Worm (Caenorhabditis elegans): ENCODE measurements around the gene Y73C8B.2.

Gene Y73C8B.2

DNA sequence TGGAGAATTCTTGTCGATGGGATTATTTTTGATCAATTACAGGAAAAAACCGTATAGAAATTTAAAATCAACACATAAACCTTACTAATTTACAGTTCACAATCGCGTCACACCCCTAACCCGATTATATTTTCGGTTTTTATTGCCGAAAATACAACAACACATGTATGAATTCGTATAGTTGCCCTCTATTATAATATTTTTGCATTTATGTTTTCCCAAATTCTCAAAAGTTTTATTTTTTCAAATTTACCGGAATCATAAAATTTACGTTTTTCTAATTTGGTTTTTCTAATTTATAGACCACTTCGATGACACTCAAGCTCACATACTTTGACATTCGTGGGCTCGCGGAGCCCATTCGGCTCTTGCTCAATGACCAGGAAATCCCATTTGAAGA is 48.2 kb upstream of the Y73C8B.2 start, which contains the start of gene gst-23:
gst-23 (plus strand) TSS at position 301 of the 400 bp plus-strand sequence.
- TF ChIP-seq aha-1 (tag; optimal IDR thresholded peaks at IDR 0.05) (no peak), fos-1 (tag; optimal IDR thresholded peaks at IDR 0.05) (no peak), mdl-1 (tag; optimal IDR thresholded peaks at IDR 0.05) (no peak), C16A3.4 (tag; optimal IDR thresholded peaks at IDR 0.05) (no peak), nhr-76 (tag; optimal IDR thresholded peaks at IDR 0.05) (no peak), unc-62 (GFP tag; optimal IDR thresholded peaks at IDR 0.05) (no peak)

- no peak for TF ChIP-seq nhr-19 (GFP tag; conservative IDR thresholded peaks at IDR 0.05)
- TF ChIP-seq ces-1 (GFP tag; optimal IDR thresholded peaks at IDR 0.05): no peak
- no peak for TF ChIP-seq irx-1 (tag; optimal IDR thresholded peaks at IDR 0.05)
- TF ChIP-seq swsn-7 (tag; optimal IDR thresholded peaks at IDR 0.05): no peak
- TF ChIP-seq grh-1 (GFP tag; IDR thresholded peaks at IDR 0.05): no peak
- TF ChIP-seq ztf-4 (tag; optimal IDR thresholded peaks at IDR 0.05): no peak
- no peak for TF ChIP-seq fkh-10 (GFP tag; optimal IDR thresholded peaks at IDR 0.05)
- no peak for TF ChIP-seq isw-1 (GFP tag; IDR thresholded peaks at IDR 0.05)
- TF ChIP-seq vab-15 (tag; optimal IDR thresholded peaks at IDR 0.05): no peak
- TF ChIP-seq fos-1 (tag; optimal IDR thresholded peaks at IDR 0.05): no peak
- no peak for TF ChIP-seq rnt-1 (tag; optimal IDR thresholded peaks at IDR 0.05)
- no peak for TF ChIP-seq nhr-11 (tag; optimal IDR thresholded peaks at IDR 0.05)
- TF ChIP-seq sox-4 (tag; optimal IDR thresholded peaks at IDR 0.05): no peak
- TF ChIP-seq nhr-28 (tag; optimal IDR thresholded peaks at IDR 0.05): no peak
- no peak for TF ChIP-seq pax-3 (tag; optimal IDR thresholded peaks at IDR 0.05)
- no peak for TF ChIP-seq ceh-90 (tag; optimal IDR thresholded peaks at IDR 0.05)
- TF ChIP-seq ceh-82 (tag; optimal IDR thresholded peaks at IDR 0.05): no peak
These were observed 46.4 kb upstream of the Y73C8B.2 start, which contains the start of gene srj-11 for ce11 chrV:3241175-3241574. Gene srj-11, plus strand, starts transcription at chrV:3241424.

- no peak for TF ChIP-seq aha-1 (tag; optimal IDR thresholded peaks at IDR 0.05)
- TF ChIP-seq alr-1 (tag; optimal IDR thresholded peaks at IDR 0.05; ENCODE audit: borderline replicate concordance): no peak
- TF ChIP-seq nhr-11 (tag; optimal IDR thresholded peaks at IDR 0.05): no peak
- no peak for TF ChIP-seq mef-2 (tag; optimal IDR thresholded peaks at IDR 0.05)
- TF ChIP-seq nhr-77 (tag; optimal IDR thresholded peaks at IDR 0.05): no peak
- TF ChIP-seq aly-2 (tag; optimal IDR thresholded peaks at IDR 0.05): no peak
- TF ChIP-seq zag-1 (tag; optimal IDR thresholded peaks at IDR 0.05): no peak
- TF ChIP-seq lin-35 (GFP tag; optimal IDR thresholded peaks at IDR 0.05): no peak
- TF ChIP-seq fkh-8 (tag; optimal IDR thresholded peaks at IDR 0.05): no peak
- no peak for TF ChIP-seq C34B4.2 (tag; optimal IDR thresholded peaks at IDR 0.05)
- no peak for TF ChIP-seq lin-39 (tag; optimal IDR thresholded peaks at IDR 0.05)
- no peak for TF ChIP-seq grh-1 (GFP tag; IDR thresholded peaks at IDR 0.05)
- TF ChIP-seq snu-23 (GFP tag; optimal IDR thresholded peaks at IDR 0.05): no peak
- TF ChIP-seq ceh-88 (GFP tag; IDR thresholded peaks at IDR 0.05): no peak
- no peak for TF ChIP-seq blmp-1 (tag; optimal IDR thresholded peaks at IDR 0.05)
- TF ChIP-seq nhr-237 (tag; optimal IDR thresholded peaks at IDR 0.05): no peak
- no peak for TF ChIP-seq unc-98 (GFP tag; IDR thresholded peaks at IDR 0.05)
- TF ChIP-seq nhr-20 (tag; optimal IDR thresholded peaks at IDR 0.05): no peak
- no peak for TF ChIP-seq unc-30 (tag; optimal IDR thresholded peaks at IDR 0.05)
These were observed 41.8 kb upstream of the Y73C8B.2 start, which contains the start of the genes K08D9.9 and str-16 for ce11 chrV:3236610-3237009. Gene K08D9.9, minus strand, starts transcription at chrV:3236710. Gene str-16, plus strand, starts transcription at chrV:3236875.

- TF ChIP-seq fkh-10 (GFP tag; optimal IDR thresholded peaks at IDR 0.05) (no peak), zag-1 (tag; optimal IDR thresholded peaks at IDR 0.05) (no peak), unc-98 (GFP tag; IDR thresholded peaks at IDR 0.05) (no peak), ztf-4 (tag; optimal IDR thresholded peaks at IDR 0.05) (no peak), swsn-7 (tag; optimal IDR thresholded peaks at IDR 0.05) (no peak), unc-30 (tag; optimal IDR thresholded peaks at IDR 0.05) (no peak), pqm-1 (tag; optimal IDR thresholded peaks at IDR 0.05) (no peak), lin-13 (GFP tag; optimal IDR thresholded peaks at IDR 0.05) (no peak), nhr-71 (tag; optimal IDR thresholded peaks at IDR 0.05) (no peak), egl-27 (tag; optimal IDR thresholded peaks at IDR 0.05) (no peak), C04F5.9 (tag; optimal IDR thresholded peaks at IDR 0.05) (no peak), nhr-90 (tag; optimal IDR thresholded peaks at IDR 0.05; ENCODE audit: poor library complexity) (no peak), nhr-47 (tag; optimal IDR thresholded peaks at IDR 0.05) (no peak), nhr-76 (tag; optimal IDR thresholded peaks at IDR 0.05) (no peak), ztf-11 (tag; optimal IDR thresholded peaks at IDR 0.05) (no peak), lsy-2 (tag; optimal IDR thresholded peaks at IDR 0.05) (no peak)
These were observed 40.1 kb upstream of the Y73C8B.2 start, which contains the start of gene K08D9.6 for ce11 chrV:3234887-3235286. Gene K08D9.6, minus strand, starts transcription at chrV:3234987.

Measured in whole organism, L1 larva.